Fruit fly (Drosophila melanogaster): Measurements from ENCODE around the gene RpL34a.

RpL34a gene

dm6 chr3R:26036153-26037144 lies 22.6 kb downstream of the RpL34a start (continued):
- TF ChIP-seq CG12155 (GFP tag; optimal IDR thresholded peaks at IDR 0.05), result peak; percentile 43
- 0 out of 3 replicates have a peak, but pooled peaks have one; percentile 22 for TF ChIP-seq Aef1 (GFP tag; IDR thresholded peaks at IDR 0.05)
- TF ChIP-seq repo (GFP tag; optimal IDR thresholded peaks at IDR 0.05), result no peak
- TF ChIP-seq CG1832 (GFP tag; optimal IDR thresholded peaks at IDR 0.05), result no peak
- peak; percentile 88 for TF ChIP-seq az2 (GFP tag; optimal IDR thresholded peaks at IDR 0.05)
- peak; percentile 83 for TF ChIP-seq CG2199 (GFP tag; IDR thresholded peaks at IDR 0.05)
- TF ChIP-seq CG30020 (tag; optimal IDR thresholded peaks at IDR 0.05), result peak; percentile 88
- TF ChIP-seq nom (GFP tag; optimal IDR thresholded peaks at IDR 0.05), result peak; percentile 90
- no peak for TF ChIP-seq luna (GFP tag; optimal IDR thresholded peaks at IDR 0.05)
- TF ChIP-seq CG2712 (tag; optimal IDR thresholded peaks at IDR 0.05), result peak; percentile 98
- TF ChIP-seq Dp (GFP tag; optimal IDR thresholded peaks at IDR 0.05), result no peak
- peak; percentile 73 for TF ChIP-seq CG8089 (GFP tag; optimal IDR thresholded peaks at IDR 0.05)
- TF ChIP-seq ewg (GFP tag; optimal IDR thresholded peaks at IDR 0.05), result peak; percentile 78
- TF ChIP-seq Tbp (GFP tag; optimal IDR thresholded peaks at IDR 0.05), result peak; percentile 74
- TF ChIP-seq CG31365 (tag; optimal IDR thresholded peaks at IDR 0.05), result peak; percentile 25
- TF ChIP-seq unc-4 (GFP tag; IDR thresholded peaks at IDR 0.05; ENCODE audit: partially characterized antibody), result no peak
- TF ChIP-seq CG7839 (tag; optimal IDR thresholded peaks at IDR 0.05), result peak; percentile 91
- TF ChIP-seq TFAM (GFP tag; optimal IDR thresholded peaks at IDR 0.05), result peak; percentile 75
- peak; percentile 44 for TF ChIP-seq CG8944 (GFP tag; optimal IDR thresholded peaks at IDR 0.05)
- peak; percentile 89 for TF ChIP-seq CG30403 (GFP tag; optimal IDR thresholded peaks at IDR 0.05)
- peak; percentile 85 for TF ChIP-seq CG10959 (GFP tag; IDR thresholded peaks at IDR 0.05)
- peak; percentile 88 for TF ChIP-seq ATbp (GFP tag; optimal IDR thresholded peaks at IDR 0.05)
- TF ChIP-seq CG10543 (GFP tag; optimal IDR thresholded peaks at IDR 0.05), result peak; percentile 62
- TF ChIP-seq CG34422 (GFP tag; IDR thresholded peaks at IDR 0.05), result peak; percentile 25; the same call in 1 of the 3 replicates
- TF ChIP-seq Sry-β (GFP tag; optimal IDR thresholded peaks at IDR 0.05), result peak; percentile 66
- TF ChIP-seq Nf-YA (GFP tag; IDR thresholded peaks at IDR 0.05), result no peak
- TF ChIP-seq chinmo (GFP tag; IDR thresholded peaks at IDR 0.05; ENCODE audit: partially characterized antibody), result no peak
- peak; percentile 49 for TF ChIP-seq CG12744 (GFP tag; optimal IDR thresholded peaks at IDR 0.05)
- peak; percentile 96 for TF ChIP-seq gem (tag; optimal IDR thresholded peaks at IDR 0.05)
- peak; percentile 99 for TF ChIP-seq CG15696 (tag; optimal IDR thresholded peaks at IDR 0.05)
- TF ChIP-seq Mrtf (GFP tag; IDR thresholded peaks at IDR 0.05), result no peak; the same call in 2 of the 3 replicates
- peak; percentile 57; the same call in 2 of the 3 replicates for TF ChIP-seq ci (GFP tag; IDR thresholded peaks at IDR 0.05)
- TF ChIP-seq Trl (optimal IDR thresholded peaks at IDR 0.05), result peak; percentile 0 to 97
- TF ChIP-seq Trl (GFP tag; optimal IDR thresholded peaks at IDR 0.05), result peak; percentile 23
- TF ChIP-seq Atf-2 (GFP tag; optimal IDR thresholded peaks at IDR 0.05), result peak; percentile 69
- peak; percentile 68 for TF ChIP-seq CG6654 (GFP tag; optimal IDR thresholded peaks at IDR 0.05)
- peak; percentile 95 for TF ChIP-seq CG6254 (GFP tag; optimal IDR thresholded peaks at IDR 0.05)
- no peak for TF ChIP-seq inv (GFP tag; IDR thresholded peaks at IDR 0.05; ENCODE audit: partially characterized antibody)
- TF ChIP-seq crc (GFP tag; optimal IDR thresholded peaks at IDR 0.05), result peak; percentile 52
- peak; percentile 64 for TF ChIP-seq dm (GFP tag; optimal IDR thresholded peaks at IDR 0.05)
- 0 out of 3 replicates have a peak, but pooled peaks have one; percentile 24 for TF ChIP-seq jigr1 (GFP tag; IDR thresholded peaks at IDR 0.05)
- TF ChIP-seq mam (GFP tag; optimal IDR thresholded peaks at IDR 0.05), result peak; percentile 30
- peak; percentile 49; the same call in 1 of the 2 replicates for TF ChIP-seq H2.0 (GFP tag; IDR thresholded peaks at IDR 0.05)
- TF ChIP-seq salm (tag; optimal IDR thresholded peaks at IDR 0.05), result peak; percentile 81
- TF ChIP-seq Bdp1 (GFP tag; optimal IDR thresholded peaks at IDR 0.05), result peak; percentile 34
- TF ChIP-seq ftz-f1 (GFP tag; optimal IDR thresholded peaks at IDR 0.05), result no peak
- no peak for TF ChIP-seq CG42726 (GFP tag; IDR thresholded peaks at IDR 0.05; ENCODE audit: partially characterized antibody)
- peak; percentile 50 for TF ChIP-seq BtbVII (GFP tag; optimal IDR thresholded peaks at IDR 0.05)
